Fruit fly (Drosophila melanogaster) whole organism, embryonic: ENCODE measurements around the gene CG42494.

Experiments
- Asciz ChIP-seq: fragments of 200-800 bp; sonication (Bioruptor generic); optimal IDR thresholded peaks from 2 replicates; lab custom pipeline; 2017; ENCODE audit warnings: missing biosample characterization, mild to moderate bottlenecking, missing genetic modification characterization, missing genetic modification reagents
- B-H2 ChIP-seq: fragments of 200-800 bp; sonication (Bioruptor generic); optimal IDR thresholded peaks from 2 replicates; lab custom pipeline; 2018; ENCODE audit warnings: missing biosample characterization, mild to moderate bottlenecking, missing genetic modification characterization
- CG10543 ChIP-seq: fragments of 200-800 bp; sonication (Bioruptor generic); optimal IDR thresholded peaks from 3 replicates; lab custom pipeline; 2017; ENCODE audit warnings: missing biosample characterization, mild to moderate bottlenecking, missing genetic modification characterization, moderate library complexity
- CG10959 ChIP-seq: fragments of 200-800 bp; sonication (Bioruptor generic); IDR thresholded peaks from 2 replicates; pipeline ENCODE4 v1.3.6; 2022; ENCODE audit warnings: missing biosample characterization, missing genetic modification characterization
- CG11560 ChIP-seq: fragments of 200-800 bp; sonication (Bioruptor generic); IDR thresholded peaks from 3 replicates; pipeline ENCODE4 v1.3.6; 2022; ENCODE audit warnings: missing biosample characterization, missing genetic modification characterization
- CG11696 ChIP-seq: fragments of 200-800 bp; sonication (Bioruptor generic); IDR thresholded peaks from 2 replicates; pipeline ENCODE4 v1.3.6; 2022; ENCODE audit warnings: missing biosample characterization, missing genetic modification characterization
- CG12104 ChIP-seq: fragments of 200-800 bp; sonication (Bioruptor generic); optimal IDR thresholded peaks from 3 replicates; lab custom pipeline; 2016; ENCODE audit warnings: missing biosample characterization, missing genetic modification characterization
- CG12236 ChIP-seq: fragments of 200-800 bp; sonication (Bioruptor generic); optimal IDR thresholded peaks from 2 replicates; lab custom pipeline; 2016; ENCODE audit warnings: missing biosample characterization, missing genetic modification characterization
- CG16815 ChIP-seq: fragments of 200-800 bp; sonication (Bioruptor generic); optimal IDR thresholded peaks from 3 replicates; lab custom pipeline; 2017; ENCODE audit warnings: missing biosample characterization, mild to moderate bottlenecking, missing genetic modification characterization
- CG2116 ChIP-seq: fragments of 200-800 bp; sonication (Bioruptor generic); optimal IDR thresholded peaks from 3 replicates; lab custom pipeline; 2018; ENCODE audit warnings: missing biosample characterization, mild to moderate bottlenecking, missing genetic modification characterization
- CG2120 ChIP-seq: fragments of 200-800 bp; sonication (Bioruptor generic); optimal IDR thresholded peaks from 3 replicates; lab custom pipeline; 2016; ENCODE audit warnings: missing biosample characterization, missing genetic modification characterization
- CG31365 ChIP-seq: fragments of 200-800 bp; sonication (Bioruptor generic); optimal IDR thresholded peaks from 2 replicates; lab custom pipeline; 2018; ENCODE audit warnings: missing biosample characterization, mild to moderate bottlenecking, missing genetic modification characterization
- CG31441 ChIP-seq: fragments of 200-800 bp; sonication (Bioruptor generic); IDR thresholded peaks from 2 replicates; pipeline ENCODE4 v1.3.6; 2022; ENCODE audit warnings: missing biosample characterization, missing genetic modification characterization
- CG3995 ChIP-seq: fragments of 200-800 bp; sonication (Bioruptor generic); optimal IDR thresholded peaks from 3 replicates; lab custom pipeline; 2016; ENCODE audit warnings: missing biosample characterization, missing genetic modification characterization
- CG4282 ChIP-seq: fragments of 200-800 bp; sonication (Bioruptor generic); optimal IDR thresholded peaks from 2 replicates; lab custom pipeline; 2016; ENCODE audit warnings: missing biosample characterization, missing genetic modification characterization
- CG4328 ChIP-seq: fragments of 200-800 bp; sonication (Bioruptor generic); optimal IDR thresholded peaks from 3 replicates; lab custom pipeline; 2017; ENCODE audit warnings: missing biosample characterization, missing genetic modification reagents, missing genetic modification characterization
- CG8388 ChIP-seq: fragments of 200-800 bp; sonication (Bioruptor generic); optimal IDR thresholded peaks from 2 replicates; lab custom pipeline; 2019; ENCODE audit warnings: missing biosample characterization, mild to moderate bottlenecking, missing genetic modification characterization, moderate library complexity
- CG9215 ChIP-seq: fragments of 200-800 bp; sonication (Bioruptor generic); IDR thresholded peaks from 2 replicates; pipeline ENCODE4 v1.3.6; 2022; ENCODE audit warnings: missing biosample characterization, missing genetic modification characterization
- CG9727 ChIP-seq: fragments of 200-800 bp; sonication (Bioruptor generic); optimal IDR thresholded peaks from 3 replicates; lab custom pipeline; 2017; ENCODE audit warnings: missing biosample characterization, mild to moderate bottlenecking, missing genetic modification characterization
- CG9817 ChIP-seq: fragments of 200-800 bp; sonication (Bioruptor generic); optimal IDR thresholded peaks from 2 replicates; lab custom pipeline; 2018; ENCODE audit warnings: missing biosample characterization, mild to moderate bottlenecking, missing genetic modification characterization, moderate library complexity
- Camta ChIP-seq: fragments of 200-800 bp; sonication (Bioruptor generic); optimal IDR thresholded peaks from 2 replicates; lab custom pipeline; 2016; ENCODE audit warnings: missing biosample characterization, missing genetic modification characterization
- CoRest ChIP-seq: fragments of 200-800 bp; sonication (Bioruptor generic); optimal IDR thresholded peaks from 3 replicates; lab custom pipeline; 2018; ENCODE audit warnings: missing biosample characterization, mild to moderate bottlenecking, missing genetic modification characterization, moderate library complexity
- CrebB ChIP-seq: fragments of 200-800 bp; sonication (Bioruptor generic); optimal IDR thresholded peaks from 3 replicates; lab custom pipeline; 2018; ENCODE audit warnings: missing biosample characterization, mild to moderate bottlenecking, missing genetic modification characterization
- Dek ChIP-seq: fragments of 200-800 bp; sonication (Bioruptor generic); optimal IDR thresholded peaks from 3 replicates; lab custom pipeline; 2019; ENCODE audit warnings: missing biosample characterization, mild to moderate bottlenecking, missing genetic modification characterization, moderate library complexity
- Dip3 ChIP-seq: fragments of 200-800 bp; sonication (Bioruptor generic); optimal IDR thresholded peaks from 3 replicates; lab custom pipeline; 2016; ENCODE audit warnings: missing biosample characterization, missing genetic modification characterization
- Elba2 ChIP-seq: fragments of 200-800 bp; sonication (Bioruptor generic); optimal IDR thresholded peaks from 3 replicates; lab custom pipeline; 2016; ENCODE audit warnings: missing biosample characterization, missing genetic modification characterization
- Hr39 ChIP-seq: fragments of >200 bp; optimal IDR thresholded peaks from 2 replicates; lab custom pipeline; 2017
- Hr51 ChIP-seq, 2 experiments: fragments of 200-800 bp; sonication (Bioruptor generic); optimal IDR thresholded peaks; 2 replicates in 1 of 2; 3 replicates in 1 of 2; lab custom pipeline; 2016 to 2018; ENCODE audit warnings: missing biosample characterization in 2 of 2, missing genetic modification characterization in 2 of 2, mild to moderate bottlenecking in 1 of 2, moderate library complexity in 1 of 2
- Lim3 ChIP-seq: fragments of 200-800 bp; sonication (Bioruptor generic); IDR thresholded peaks from 2 replicates; pipeline ENCODE4 v1.3.6; 2022; ENCODE audit warnings: missing biosample characterization, missing genetic modification characterization
- NFAT ChIP-seq: fragments of 200-800 bp; sonication (Bioruptor generic); IDR thresholded peaks from 2 replicates; pipeline ENCODE4 v1.3.6; 2022; ENCODE audit warnings: missing biosample characterization, missing genetic modification characterization
- Pdp1 ChIP-seq, 2 experiments: fragments of 200-800 bp; sonication (Bioruptor generic); optimal IDR thresholded peaks; 3 replicates each; lab custom pipeline; 2016; ENCODE audit warnings: missing biosample characterization in 2 of 2, missing genetic modification characterization in 2 of 2, mild to moderate bottlenecking in 1 of 2, moderate library complexity in 1 of 2
- Scr ChIP-seq: fragments of 200-800 bp; sonication (Bioruptor generic); IDR thresholded peaks from 2 replicates; pipeline ENCODE4 v1.3.6; 2022; ENCODE audit warnings: missing biosample characterization, missing genetic modification characterization; ENCODE audit not compliant: partially characterized antibody
- Sry-δ ChIP-seq: fragments of 200-800 bp; sonication (Bioruptor generic); optimal IDR thresholded peaks from 2 replicates; lab custom pipeline; 2016; ENCODE audit warnings: missing biosample characterization, missing genetic modification characterization
- aop ChIP-seq: fragments of 200-800 bp; sonication (Bioruptor generic); IDR thresholded peaks from 2 replicates; pipeline ENCODE4 v1.3.6; 2022; ENCODE audit warnings: missing biosample characterization, missing genetic modification characterization
- az2 ChIP-seq: fragments of 200-800 bp; sonication (Bioruptor generic); optimal IDR thresholded peaks from 3 replicates; lab custom pipeline; 2016; ENCODE audit warnings: missing biosample characterization, missing genetic modification characterization
- cato ChIP-seq: fragments of 200-800 bp; sonication (Bioruptor generic); optimal IDR thresholded peaks from 2 replicates; lab custom pipeline; 2016; ENCODE audit warnings: missing biosample characterization, missing genetic modification characterization, borderline replicate concordance
- exex ChIP-seq: fragments of 200-800 bp; sonication (Bioruptor generic); optimal IDR thresholded peaks from 4 replicates; lab custom pipeline; 2018; ENCODE audit warnings: missing biosample characterization, mild to moderate bottlenecking, missing genetic modification characterization, moderate library complexity
- fd102C ChIP-seq: fragments of 200-800 bp; sonication (Bioruptor generic); optimal IDR thresholded peaks from 2 replicates; lab custom pipeline; 2018; ENCODE audit warnings: missing biosample characterization, mild to moderate bottlenecking, missing genetic modification characterization, moderate library complexity
- jumu ChIP-seq: fragments of 200-800 bp; sonication (Bioruptor generic); optimal IDR thresholded peaks from 3 replicates; lab custom pipeline; 2016; ENCODE audit warnings: missing biosample characterization, missing genetic modification characterization
- kay ChIP-seq: fragments of 200-800 bp; sonication (Bioruptor generic); optimal IDR thresholded peaks from 2 replicates; lab custom pipeline; 2016; ENCODE audit warnings: missing biosample characterization, missing genetic modification characterization
- lbe ChIP-seq: fragments of 200-800 bp; sonication (Bioruptor generic); optimal IDR thresholded peaks from 2 replicates; lab custom pipeline; 2016; ENCODE audit warnings: missing biosample characterization, mild to moderate bottlenecking, missing genetic modification characterization
- nerfin-1 ChIP-seq: fragments of 200-800 bp; sonication (Bioruptor generic); optimal IDR thresholded peaks from 3 replicates; lab custom pipeline; 2019; ENCODE audit warnings: missing biosample characterization, mild to moderate bottlenecking, missing genetic modification characterization, moderate library complexity
- repo ChIP-seq: fragments of 200-800 bp; sonication (Bioruptor generic); optimal IDR thresholded peaks from 2 replicates; lab custom pipeline; 2016; ENCODE audit warnings: missing biosample characterization, missing genetic modification characterization
- salm ChIP-seq: fragments of 200-800 bp; sonication (Bioruptor generic); optimal IDR thresholded peaks from 2 replicates; lab custom pipeline; 2018; ENCODE audit warnings: missing biosample characterization, mild to moderate bottlenecking, missing genetic modification characterization
- shn ChIP-seq: fragments of 200-800 bp; sonication (Bioruptor generic); optimal IDR thresholded peaks from 3 replicates; lab custom pipeline; 2016; ENCODE audit warnings: missing biosample characterization, missing genetic modification characterization
- slou ChIP-seq: fragments of 200-800 bp; sonication (Bioruptor generic); optimal IDR thresholded peaks from 3 replicates; lab custom pipeline; 2016; ENCODE audit warnings: missing biosample characterization, missing genetic modification characterization
- sob ChIP-seq: fragments of 200-800 bp; sonication (Bioruptor generic); IDR thresholded peaks from 2 replicates; pipeline ENCODE4 v1.3.6; 2022; ENCODE audit warnings: missing biosample characterization, missing genetic modification characterization
- ssp ChIP-seq: fragments of 200-800 bp; sonication (Bioruptor generic); IDR thresholded peaks from 2 replicates; pipeline ENCODE4 v1.3.6; 2022; ENCODE audit warnings: missing biosample characterization, missing genetic modification characterization
- tap ChIP-seq: fragments of 200-800 bp; optimal IDR thresholded peaks from 3 replicates; lab custom pipeline; 2019; ENCODE audit warnings: missing biosample characterization, mild to moderate bottlenecking, missing genetic modification characterization, moderate library complexity
- tup ChIP-seq: fragments of 200-800 bp; sonication (Bioruptor generic); optimal IDR thresholded peaks from 2 replicates; lab custom pipeline; 2016; ENCODE audit warnings: missing biosample characterization, mild to moderate bottlenecking, missing genetic modification characterization, moderate library complexity
- twi ChIP-seq: fragments of 200-800 bp; optimal IDR thresholded peaks from 2 replicates; lab custom pipeline; 2019; ENCODE audit warnings: missing biosample characterization, mild to moderate bottlenecking, missing genetic modification characterization, moderate library complexity
- unc-4 ChIP-seq: fragments of 200-800 bp; sonication (Bioruptor generic); IDR thresholded peaks from 2 replicates; pipeline ENCODE4 v1.3.6; 2022; ENCODE audit warnings: missing biosample characterization, missing genetic modification characterization; ENCODE audit not compliant: partially characterized antibody

Gene CG42494

dm6 chr3L:3141411-3141810, 42.8 kb upstream of the CG42494 start (continued):
- TF ChIP-seq CG4282 (GFP tag; lab: Kevin White, UChicago): no peak
- TF ChIP-seq aop (GFP tag; lab: Robert Waterston, UW): no peak
- peak; percentile 33 for TF ChIP-seq twi (tag; lab: Kevin White, UChicago)
- TF ChIP-seq Sry-δ: no peak
- TF ChIP-seq CG8388 (GFP tag; lab: Kevin White, UChicago): no peak
- TF ChIP-seq CG2120 (GFP tag; lab: Kevin White, UChicago): no peak
- TF ChIP-seq B-H2 (GFP tag; lab: Kevin White, UChicago): no peak
- TF ChIP-seq CG9215: no peak
- no peak for TF ChIP-seq unc-4 (GFP tag; lab: Robert Waterston, UW)
- no peak for TF ChIP-seq CG16815 (GFP tag; lab: Kevin White, UChicago)
- TF ChIP-seq cato: no peak
- no peak for TF ChIP-seq Hr51 (GFP tag; optimal IDR thresholded peaks at IDR 0.05; lab: Kevin White, UChicago)
- TF ChIP-seq Scr (GFP tag; lab: Robert Waterston, UW): no peak
- no peak for TF ChIP-seq Hr39
- no peak for TF ChIP-seq Dip3
- TF ChIP-seq shn (GFP tag; lab: Kevin White, UChicago): no peak
- no peak for TF ChIP-seq repo (GFP tag; lab: Kevin White, UChicago)
- TF ChIP-seq salm (tag; lab: Kevin White, UChicago): no peak
- peak; percentile 8 for TF ChIP-seq Asciz (GFP tag; lab: Kevin White, UChicago)
- TF ChIP-seq Dek: no peak
- TF ChIP-seq sob (GFP tag; lab: Robert Waterston, UW): no peak
- no peak for TF ChIP-seq kay (GFP tag; lab: Kevin White, UChicago)
- TF ChIP-seq CG9817 (tag; lab: Kevin White, UChicago): no peak
- no peak for TF ChIP-seq az2
- TF ChIP-seq CoRest (tag; lab: Kevin White, UChicago): no peak
- TF ChIP-seq CG10959 (GFP tag; lab: Robert Waterston, UW): no peak
- TF ChIP-seq CG12236: no peak
- TF ChIP-seq CG12104 (GFP tag; lab: Kevin White, UChicago): no peak
- no peak for TF ChIP-seq CrebB
- TF ChIP-seq CG4328 (GFP tag; lab: Kevin White, UChicago): no peak
- no peak for TF ChIP-seq NFAT (GFP tag; lab: Robert Waterston, UW)
- no peak for TF ChIP-seq CG10543 (GFP tag; lab: Kevin White, UChicago)
- TF ChIP-seq Lim3 (GFP tag; lab: Robert Waterston, UW): no peak
- peak in 1 of 2 experiments; percentile 73 for TF ChIP-seq Pdp1 (GFP tag; optimal IDR thresholded peaks at IDR 0.05; lab: Kevin White, UChicago)
- no peak for TF ChIP-seq lbe (GFP tag; lab: Kevin White, UChicago)
- TF ChIP-seq exex (tag; lab: Kevin White, UChicago): no peak
- TF ChIP-seq nerfin-1: peak; percentile 29
- no peak for TF ChIP-seq CG9727 (GFP tag; lab: Kevin White, UChicago)
- TF ChIP-seq CG11696 (GFP tag; lab: Robert Waterston, UW): no peak
- no peak for TF ChIP-seq ssp (GFP tag; lab: Robert Waterston, UW)
- TF ChIP-seq fd102C (GFP tag; lab: Kevin White, UChicago): no peak
- no peak for TF ChIP-seq slou (GFP tag; lab: Kevin White, UChicago)
- no peak for TF ChIP-seq CG2116 (GFP tag; lab: Kevin White, UChicago)
- TF ChIP-seq CG31365 (tag; lab: Kevin White, UChicago): no peak
- TF ChIP-seq jumu (GFP tag; lab: Kevin White, UChicago): no peak
- TF ChIP-seq tup (GFP tag; lab: Kevin White, UChicago): no peak
- TF ChIP-seq CG11560 (tag; lab: Robert Waterston, UW): no peak
- TF ChIP-seq Camta: no peak
- TF ChIP-seq tap (tag; lab: Kevin White, UChicago): no peak
- TF ChIP-seq CG31441 (GFP tag; lab: Robert Waterston, UW): peak; percentile 28; the same call in 1 of the 2 replicates
- TF ChIP-seq Elba2 (GFP tag; lab: Kevin White, UChicago): no peak
- no peak for TF ChIP-seq CG3995 (GFP tag; lab: Kevin White, UChicago)
